Fruit fly (Drosophila melanogaster) whole organism, embryonic: ENCODE results near the gene srl.

ENCODE experiments used
- Atf3 ChIP-seq: fragments of 200-800 bp; sonication (Bioruptor generic); optimal IDR thresholded peaks from 3 replicates; lab custom pipeline; 2016; ENCODE audit warnings: missing biosample characterization, missing genetic modification characterization
- Awh ChIP-seq: fragments of 200-800 bp; sonication (Bioruptor generic); IDR thresholded peaks from 2 replicates; pipeline ENCODE4, ENCODE4 v1.3.6; 2022; ENCODE audit warnings: missing biosample characterization, missing genetic modification characterization
- CG1024 ChIP-seq: fragments of 200-800 bp; sonication (Bioruptor generic); IDR thresholded peaks from 2 replicates; pipeline ENCODE4 v1.3.6; 2022; ENCODE audit warnings: missing biosample characterization, missing genetic modification characterization
- CG10321 ChIP-seq: fragments of 200-800 bp; sonication (Bioruptor generic); IDR thresholded peaks from 2 replicates; pipeline ENCODE4 v1.3.6; 2022; ENCODE audit warnings: missing biosample characterization, missing genetic modification characterization
- CG12236 ChIP-seq: fragments of 200-800 bp; sonication (Bioruptor generic); optimal IDR thresholded peaks from 2 replicates; lab custom pipeline; 2016; ENCODE audit warnings: missing biosample characterization, missing genetic modification characterization
- CG13624 ChIP-seq: fragments of 200-800 bp; sonication (Bioruptor generic); optimal IDR thresholded peaks from 2 replicates; lab custom pipeline; 2016; ENCODE audit warnings: missing biosample characterization, missing genetic modification characterization
- CG13894 ChIP-seq: fragments of 200-800 bp; sonication (Bioruptor generic); optimal IDR thresholded peaks from 3 replicates; lab custom pipeline; 2018; ENCODE audit warnings: missing biosample characterization, mild to moderate bottlenecking, missing genetic modification characterization, moderate library complexity
- CG15011 ChIP-seq: fragments of 200-800 bp; sonication (Bioruptor generic); optimal IDR thresholded peaks from 3 replicates; lab custom pipeline; 2018; ENCODE audit warnings: missing biosample characterization, mild to moderate bottlenecking, missing genetic modification characterization
- CG15269 ChIP-seq: fragments of 200-800 bp; sonication (Bioruptor generic); optimal IDR thresholded peaks from 2 replicates; lab custom pipeline; 2018; ENCODE audit warnings: missing biosample characterization, mild to moderate bottlenecking, missing genetic modification characterization, moderate library complexity
- CG17359 ChIP-seq: fragments of 200-800 bp; sonication (Bioruptor generic); optimal IDR thresholded peaks from 3 replicates; lab custom pipeline; 2018; ENCODE audit warnings: missing biosample characterization, mild to moderate bottlenecking, missing genetic modification characterization, moderate library complexity
- CG17829 ChIP-seq: fragments of 200-800 bp; optimal IDR thresholded peaks from 2 replicates; lab custom pipeline; 2019; ENCODE audit warnings: missing biosample characterization, mild to moderate bottlenecking, missing genetic modification characterization, moderate library complexity
- CG32767 ChIP-seq: fragments of 200-800 bp; sonication (Bioruptor generic); IDR thresholded peaks from 2 replicates; pipeline ENCODE4 v1.3.6; 2022; ENCODE audit warnings: missing biosample characterization, missing genetic modification characterization
- CG33213 ChIP-seq: fragments of 200-800 bp; sonication (Bioruptor generic); optimal IDR thresholded peaks from 3 replicates; lab custom pipeline; 2016; ENCODE audit warnings: missing biosample characterization, missing genetic modification characterization
- CG3407 ChIP-seq: fragments of 200-800 bp; sonication (Bioruptor generic); optimal IDR thresholded peaks from 2 replicates; lab custom pipeline; 2018; ENCODE audit warnings: missing biosample characterization, mild to moderate bottlenecking, missing genetic modification characterization
- CG3726 ChIP-seq: fragments of 200-800 bp; sonication (Bioruptor generic); IDR thresholded peaks from 3 replicates; pipeline ENCODE4, ENCODE4 v1.3.6; 2022; ENCODE audit warnings: missing biosample characterization, missing genetic modification characterization
- CG43689 ChIP-seq: fragments of 200-800 bp; sonication (Bioruptor generic); IDR thresholded peaks from 2 replicates; pipeline ENCODE4 v1.3.6; 2022; ENCODE audit warnings: missing biosample characterization, missing genetic modification characterization
- CG4404 ChIP-seq: fragments of 200-800 bp; sonication (Bioruptor generic); IDR thresholded peaks from 2 replicates; pipeline ENCODE4 v1.3.6; 2022; ENCODE audit warnings: missing biosample characterization, missing genetic modification characterization
- CG4730 ChIP-seq: fragments of 200-800 bp; sonication (Bioruptor generic); IDR thresholded peaks from 2 replicates; pipeline ENCODE4 v1.3.6; 2022; ENCODE audit warnings: missing biosample characterization, missing genetic modification characterization
- D19A ChIP-seq: fragments of 200-800 bp; optimal IDR thresholded peaks from 3 replicates; lab custom pipeline; 2019; ENCODE audit warnings: missing biosample characterization, mild to moderate bottlenecking, missing genetic modification characterization, moderate library complexity
- Dip2 ChIP-seq: fragments of 200-800 bp; sonication (Bioruptor generic); IDR thresholded peaks from 2 replicates; pipeline ENCODE4 v1.3.6; 2022; ENCODE audit warnings: missing biosample characterization, missing genetic modification characterization
- Mrtf ChIP-seq: fragments of 200-800 bp; sonication (Bioruptor generic); IDR thresholded peaks from 3 replicates; pipeline ENCODE4 v1.3.6; 2022; ENCODE audit warnings: missing biosample characterization, missing genetic modification characterization
- NK7.1 ChIP-seq: fragments of 200-800 bp; sonication (Bioruptor generic); optimal IDR thresholded peaks from 3 replicates; lab custom pipeline; 2016; ENCODE audit warnings: missing biosample characterization, missing genetic modification characterization
- Neu2 ChIP-seq: fragments of 200-800 bp; sonication (Bioruptor generic); optimal IDR thresholded peaks from 3 replicates; lab custom pipeline; 2016; ENCODE audit warnings: missing biosample characterization, missing genetic modification characterization, borderline replicate concordance
- NfI ChIP-seq: fragments of 200-800 bp; sonication (Bioruptor generic); optimal IDR thresholded peaks from 3 replicates; lab custom pipeline; 2018; ENCODE audit warnings: missing biosample characterization, mild to moderate bottlenecking, missing genetic modification characterization, moderate library complexity
- Sox100B ChIP-seq: fragments of 200-800 bp; sonication (Bioruptor generic); optimal IDR thresholded peaks from 3 replicates; lab custom pipeline; 2018; ENCODE audit warnings: missing biosample characterization, mild to moderate bottlenecking, missing genetic modification characterization
- TFAM ChIP-seq: fragments of 200-800 bp; sonication (Bioruptor generic); optimal IDR thresholded peaks from 2 replicates; lab custom pipeline; 2017; ENCODE audit warnings: missing biosample characterization, missing genetic modification characterization, inconsistent platforms
- Taf1 ChIP-seq: fragments of 200-800 bp; sonication (Bioruptor generic); IDR thresholded peaks from 2 replicates; pipeline ENCODE4 v1.3.6; 2022; ENCODE audit warnings: missing biosample characterization, missing genetic modification characterization
- Tbp ChIP-seq: fragments of >200 bp; optimal IDR thresholded peaks from 2 replicates; lab custom pipeline; 2018; ENCODE audit warnings: missing biosample characterization, missing genetic modification characterization
- az2 ChIP-seq: fragments of 200-800 bp; sonication (Bioruptor generic); optimal IDR thresholded peaks from 3 replicates; lab custom pipeline; 2016; ENCODE audit warnings: missing biosample characterization, missing genetic modification characterization
- bbx ChIP-seq: fragments of 200-800 bp; sonication (Bioruptor generic); IDR thresholded peaks from 2 replicates; pipeline ENCODE4 v1.3.6; 2022; ENCODE audit warnings: missing biosample characterization, missing genetic modification characterization; ENCODE audit not compliant: partially characterized antibody
- bigmax ChIP-seq: fragments of 200-800 bp; sonication (Bioruptor generic); optimal IDR thresholded peaks from 2 replicates; lab custom pipeline; 2018; ENCODE audit warnings: missing biosample characterization, mild to moderate bottlenecking, missing genetic modification characterization
- corto ChIP-seq: fragments of 200-800 bp; sonication (Bioruptor generic); optimal IDR thresholded peaks from 2 replicates; lab custom pipeline; 2016; ENCODE audit warnings: missing biosample characterization, mild to moderate bottlenecking, missing genetic modification characterization, moderate library complexity
- eyg ChIP-seq: fragments of 200-800 bp; sonication (Bioruptor generic); optimal IDR thresholded peaks from 3 replicates; lab custom pipeline; 2016; ENCODE audit warnings: missing biosample characterization, missing genetic modification characterization
- fd64A ChIP-seq: fragments of 200-800 bp; sonication (Bioruptor generic); optimal IDR thresholded peaks from 3 replicates; lab custom pipeline; 2018; ENCODE audit warnings: missing biosample characterization, mild to moderate bottlenecking, missing genetic modification characterization
- hb ChIP-seq: fragments of 200-800 bp; sonication (Bioruptor generic); IDR thresholded peaks from 3 replicates; pipeline ENCODE4 v1.3.6; 2022; ENCODE audit warnings: missing biosample characterization, missing genetic modification characterization; ENCODE audit not compliant: partially characterized antibody
- ind ChIP-seq: fragments of 200-800 bp; sonication (Bioruptor generic); optimal IDR thresholded peaks from 3 replicates; lab custom pipeline; 2016; ENCODE audit warnings: missing biosample characterization, missing genetic modification characterization
- inv ChIP-seq: fragments of 200-800 bp; sonication (Bioruptor generic); IDR thresholded peaks from 2 replicates; pipeline ENCODE4 v1.3.6; 2022; ENCODE audit warnings: missing biosample characterization, missing genetic modification characterization; ENCODE audit not compliant: partially characterized antibody
- klu ChIP-seq: fragments of 200-800 bp; sonication (Bioruptor generic); IDR thresholded peaks from 2 replicates; pipeline ENCODE4 v1.3.6; 2022; ENCODE audit warnings: missing biosample characterization, missing genetic modification characterization
- luna ChIP-seq: fragments of 200-800 bp; sonication (Bioruptor generic); optimal IDR thresholded peaks from 2 replicates; lab custom pipeline; 2016; ENCODE audit warnings: missing biosample characterization, missing genetic modification characterization
- onecut ChIP-seq: fragments of 200-800 bp; sonication (Bioruptor generic); IDR thresholded peaks from 2 replicates; pipeline ENCODE4 v1.3.6; 2022; ENCODE audit warnings: missing biosample characterization, missing genetic modification characterization
- pho ChIP-seq: fragments of 200-800 bp; sonication (Bioruptor generic); optimal IDR thresholded peaks from 2 replicates; lab custom pipeline; 2016; ENCODE audit warnings: missing biosample characterization, missing genetic modification characterization
- pita ChIP-seq: fragments of 200-800 bp; sonication (Bioruptor generic); optimal IDR thresholded peaks from 2 replicates; lab custom pipeline; 2017; ENCODE audit warnings: missing biosample characterization, mild to moderate bottlenecking, missing genetic modification characterization
- pnt ChIP-seq: fragments of 200-800 bp; sonication (Bioruptor generic); optimal IDR thresholded peaks from 3 replicates; lab custom pipeline; 2016; ENCODE audit warnings: missing biosample characterization, missing genetic modification characterization
- sd ChIP-seq: fragments of 200-800 bp; sonication (Bioruptor generic); optimal IDR thresholded peaks from 3 replicates; lab custom pipeline; 2018; ENCODE audit warnings: missing biosample characterization, mild to moderate bottlenecking, missing genetic modification characterization, moderate library complexity
- ssp ChIP-seq: fragments of 200-800 bp; sonication (Bioruptor generic); IDR thresholded peaks from 2 replicates; pipeline ENCODE4 v1.3.6; 2022; ENCODE audit warnings: missing biosample characterization, missing genetic modification characterization
- tio ChIP-seq: fragments of 200-800 bp; sonication (Bioruptor generic); optimal IDR thresholded peaks from 2 replicates; lab custom pipeline; 2017; ENCODE audit warnings: missing biosample characterization, missing genetic modification characterization, inconsistent platforms
- tup ChIP-seq: fragments of 200-800 bp; sonication (Bioruptor generic); optimal IDR thresholded peaks from 2 replicates; lab custom pipeline; 2016; ENCODE audit warnings: missing biosample characterization, mild to moderate bottlenecking, missing genetic modification characterization, moderate library complexity
- tx ChIP-seq: fragments of 200-800 bp; sonication (Bioruptor generic); optimal IDR thresholded peaks from 2 replicates; lab custom pipeline; 2016; ENCODE audit warnings: missing biosample characterization, missing genetic modification characterization
- zen2 ChIP-seq: fragments of 200-800 bp; sonication (Bioruptor generic); IDR thresholded peaks from 3 replicates; pipeline ENCODE4 v1.3.6; 2022; ENCODE audit warnings: missing biosample characterization, missing genetic modification characterization; ENCODE audit not compliant: partially characterized antibody

srl gene

dm6 chr3R:4378363-4379354 is 50.5 kb downstream of the srl start, which contains the start of gene Sfxn1-3 (continued):
- TF ChIP-seq ind (GFP tag; lab: Kevin White, UChicago) (peak; percentile 18), eyg (GFP tag; lab: Kevin White, UChicago) (peak; percentile 37), Neu2 (GFP tag; lab: Kevin White, UChicago) (no peak), tup (no peak), fd64A (no peak), klu (GFP tag; lab: Robert Waterston, UW) (no peak), bbx (peak; percentile 65), corto (GFP tag; lab: Kevin White, UChicago) (no peak), zen2 (GFP tag; lab: Robert Waterston, UW) (peak; percentile 48; the same call in 2 of the 3 replicates), Atf3 (GFP tag; lab: Kevin White, UChicago) (peak; percentile 0), CG17829 (peak; percentile 9), inv (GFP tag; lab: Robert Waterston, UW) (no peak; the same call in 1 of the 2 replicates), az2 (GFP tag; lab: Kevin White, UChicago) (peak; percentile 15), CG15011 (no peak), CG15269 (tag; lab: Kevin White, UChicago) (peak; percentile 42), NK7.1 (GFP tag; lab: Kevin White, UChicago) (no peak), Mrtf (no peak), bigmax (GFP tag; lab: Kevin White, UChicago) (no peak), sd (tag; lab: Kevin White, UChicago) (peak; percentile 95), CG12236 (GFP tag; lab: Kevin White, UChicago) (no peak), CG43689 (GFP tag; lab: Robert Waterston, UW) (no peak), onecut (GFP tag; lab: Robert Waterston, UW) (peak; percentile 47), ssp (GFP tag; lab: Robert Waterston, UW) (no peak), hb (no peak; the same call in 2 of the 3 replicates), pita (GFP tag; lab: Kevin White, UChicago) (no peak), CG32767 (GFP tag; lab: Robert Waterston, UW) (peak; percentile 45; the same call in 1 of the 2 replicates), TFAM (GFP tag; lab: Kevin White, UChicago) (no peak), CG4730 (GFP tag; lab: Robert Waterston, UW) (no peak), Awh (no peak; the same call in 1 of the 2 replicates), CG13894 (tag; lab: Kevin White, UChicago) (peak; percentile 72), CG10321 (GFP tag; lab: Robert Waterston, UW) (no peak), Sox100B (no peak), tx (GFP tag; lab: Kevin White, UChicago) (no peak), CG13624 (GFP tag; lab: Kevin White, UChicago) (peak; percentile 46), CG4404 (GFP tag; lab: Robert Waterston, UW) (no peak), CG1024 (GFP tag; lab: Robert Waterston, UW) (peak; percentile 14; the same call in 1 of the 2 replicates), pnt (GFP tag; lab: Kevin White, UChicago) (peak; percentile 16), CG3726 (no peak), D19A (tag; lab: Kevin White, UChicago) (peak; percentile 24), CG17359 (tag; lab: Kevin White, UChicago) (peak; percentile 37), Taf1 (GFP tag; lab: Robert Waterston, UW) (no peak), NfI (GFP tag; lab: Kevin White, UChicago) (peak; percentile 38), tio (GFP tag; lab: Kevin White, UChicago) (no peak), luna (no peak), CG3407 (no peak), pho (peak; percentile 57), Dip2 (no peak), Tbp (GFP tag; lab: Kevin White, UChicago) (no peak), CG33213 (no peak)
